Fruit fly (Drosophila melanogaster) Kc167 (cell line): ENCODE data around the gene AdipoR.

Source experiments
- Myc ChIP-seq: fragments of >200 bp; optimal IDR thresholded peaks from 2 replicates; lab custom pipeline; 2017; ENCODE audit warnings: missing external identifiers
- Sin3A ChIP-seq: fragments of >200 bp; optimal IDR thresholded peaks from 2 replicates; lab custom pipeline; 2018; ENCODE audit warnings: missing external identifiers
- h ChIP-seq: fragments of >200 bp; optimal IDR thresholded peaks from 3 replicates; lab custom pipeline; 2018; ENCODE audit warnings: missing external identifiers
- insv ChIP-seq: fragments of >200 bp; optimal IDR thresholded peaks from 3 replicates; lab custom pipeline; 2018; ENCODE audit warnings: missing external identifiers
- psq ChIP-seq: fragments of >200 bp; optimal IDR thresholded peaks from 2 replicates; lab custom pipeline; 2017; ENCODE audit warnings: missing external identifiers

DNA sequence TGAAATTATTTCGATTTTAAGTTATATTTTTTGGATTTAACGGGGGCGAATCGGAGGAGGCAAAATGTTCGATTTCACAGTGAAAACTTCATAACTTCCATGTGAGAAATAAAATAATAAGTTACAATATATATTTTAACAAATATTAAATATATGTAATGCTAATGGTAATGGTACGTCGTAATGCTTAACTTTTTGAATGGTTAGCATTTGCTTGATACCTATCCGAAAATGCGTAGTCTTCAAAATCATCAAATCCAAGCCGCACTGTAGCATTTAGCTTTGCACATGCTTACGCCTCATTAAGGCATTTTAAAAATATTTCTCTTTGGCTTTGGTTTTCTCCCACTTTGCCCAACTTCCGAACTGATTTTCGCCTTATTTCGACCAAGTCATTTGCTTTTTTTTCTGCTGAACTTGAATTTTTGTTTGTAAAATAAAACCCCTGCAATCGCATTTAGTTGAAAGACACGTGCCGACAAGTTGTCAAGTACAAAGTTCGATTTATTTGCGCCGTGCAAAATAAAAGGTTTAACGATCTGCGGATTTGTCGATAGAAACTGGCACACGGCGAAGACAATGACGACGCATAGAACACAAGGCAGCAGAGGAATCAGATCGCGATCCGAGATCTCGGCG, 4.8 kb downstream of the AdipoR start:
- no peak for TF ChIP-seq Myc (lab: Kevin White, UChicago)
- no peak for TF ChIP-seq h (lab: Kevin White, UChicago)
- TF ChIP-seq insv (lab: Kevin White, UChicago), result no peak
- TF ChIP-seq psq (lab: Kevin White, UChicago), result no peak
- TF ChIP-seq Sin3A (lab: Kevin White, UChicago), result no peak
